Fruit fly (Drosophila melanogaster): Measurements from ENCODE around the gene Ir85a.
A peak's percentile ranks its signal among the peaks of the same experiment; 100 is the strongest.

Gene Ir85a

dm6 chr3R:8823761-8824499 lies 29.4 kb downstream of the Ir85a start, which contains the start of the genes IscU and CG8379 (continued):
- no peak for TF ChIP-seq Vsx1 (GFP tag; optimal IDR thresholded peaks at IDR 0.05)
- no peak for TF ChIP-seq mam (GFP tag; optimal IDR thresholded peaks at IDR 0.05)
- TF ChIP-seq CG1529 (GFP tag; optimal IDR thresholded peaks at IDR 0.05), result no peak
- TF ChIP-seq scrt (GFP tag; optimal IDR thresholded peaks at IDR 0.05), result no peak
- TF ChIP-seq ham (GFP tag; IDR thresholded peaks at IDR 0.05), result no peak
- no peak for TF ChIP-seq lmd (GFP tag; IDR thresholded peaks at IDR 0.05)
- no peak for TF ChIP-seq nau (GFP tag; optimal IDR thresholded peaks at IDR 0.05)
- TF ChIP-seq tll (GFP tag; optimal IDR thresholded peaks at IDR 0.05), result no peak
- TF ChIP-seq CG10209 (GFP tag; optimal IDR thresholded peaks at IDR 0.05), result no peak
- TF ChIP-seq CG4617 (GFP tag; optimal IDR thresholded peaks at IDR 0.05; ENCODE audit: borderline replicate concordance), result peak; percentile 62
- TF ChIP-seq CG9727 (GFP tag; optimal IDR thresholded peaks at IDR 0.05), result no peak
- TF ChIP-seq CG1647 (GFP tag; optimal IDR thresholded peaks at IDR 0.05), result no peak
- TF ChIP-seq Trl (optimal IDR thresholded peaks at IDR 0.05), result no peak
- TF ChIP-seq Trl (GFP tag; optimal IDR thresholded peaks at IDR 0.05), result no peak
- no peak for TF ChIP-seq CG10654 (GFP tag; optimal IDR thresholded peaks at IDR 0.05)
- no peak for TF ChIP-seq tio (GFP tag; optimal IDR thresholded peaks at IDR 0.05)
- no peak for TF ChIP-seq Blimp-1 (GFP tag; optimal IDR thresholded peaks at IDR 0.05)
- no peak for TF ChIP-seq lab (GFP tag; optimal IDR thresholded peaks at IDR 0.05)
- TF ChIP-seq Sry-δ (GFP tag; optimal IDR thresholded peaks at IDR 0.05), result no peak
- no peak for TF ChIP-seq CG18011 (GFP tag; optimal IDR thresholded peaks at IDR 0.05)
- peak; percentile 70 for TF ChIP-seq Sin3A (optimal IDR thresholded peaks at IDR 0.05)
- TF ChIP-seq vnd (GFP tag; IDR thresholded peaks at IDR 0.05; ENCODE audit: partially characterized antibody), result no peak
- no peak for TF ChIP-seq CG10959 (GFP tag; IDR thresholded peaks at IDR 0.05)
- TF ChIP-seq Fer3 (tag; optimal IDR thresholded peaks at IDR 0.05), result no peak
- no peak for TF ChIP-seq CG15011 (GFP tag; optimal IDR thresholded peaks at IDR 0.05)
- TF ChIP-seq inv (GFP tag; IDR thresholded peaks at IDR 0.05; ENCODE audit: partially characterized antibody), result peak; percentile 54
- TF ChIP-seq CkIIα-i1 (GFP tag; IDR thresholded peaks at IDR 0.05), result no peak
- TF ChIP-seq CG5953 (GFP tag; IDR thresholded peaks at IDR 0.05), result no peak
- no peak for TF ChIP-seq her (GFP tag; optimal IDR thresholded peaks at IDR 0.05)
- no peak for TF ChIP-seq luna (GFP tag; optimal IDR thresholded peaks at IDR 0.05)
- TF ChIP-seq Ssrp (tag; optimal IDR thresholded peaks at IDR 0.05), result no peak
- no peak for TF ChIP-seq tgo (GFP tag; IDR thresholded peaks at IDR 0.05)
- TF ChIP-seq CG18262 (tag; optimal IDR thresholded peaks at IDR 0.05), result no peak
- no peak for TF ChIP-seq CrebB (tag; optimal IDR thresholded peaks at IDR 0.05)
- peak; percentile 46 for TF ChIP-seq Med (GFP tag)
- TF ChIP-seq Dek (tag; optimal IDR thresholded peaks at IDR 0.05), result no peak
- no peak for TF ChIP-seq CG2199 (GFP tag; IDR thresholded peaks at IDR 0.05)
- TF ChIP-seq Ptx1 (GFP tag; IDR thresholded peaks at IDR 0.05), result no peak
- no peak for TF ChIP-seq slou (GFP tag; optimal IDR thresholded peaks at IDR 0.05)
- no peak for TF ChIP-seq cad (GFP tag; optimal IDR thresholded peaks at IDR 0.05)
- no peak for TF ChIP-seq seq (GFP tag; IDR thresholded peaks at IDR 0.05)
- no peak for TF ChIP-seq gt (GFP tag; IDR thresholded peaks at IDR 0.05)
- no peak for TF ChIP-seq CG13296 (GFP tag; optimal IDR thresholded peaks at IDR 0.05)
- TF ChIP-seq Nf-YA (GFP tag; IDR thresholded peaks at IDR 0.05), result no peak
- TF ChIP-seq gcm (GFP tag; optimal IDR thresholded peaks at IDR 0.05), result no peak
- TF ChIP-seq corto (GFP tag; optimal IDR thresholded peaks at IDR 0.05), result peak; percentile 8
- TF ChIP-seq ken (GFP tag; IDR thresholded peaks at IDR 0.05), result no peak
- peak; percentile 12 for TF ChIP-seq CG6254 (GFP tag; optimal IDR thresholded peaks at IDR 0.05)
- peak; percentile 89 for TF ChIP-seq CG9797 (GFP tag; optimal IDR thresholded peaks at IDR 0.05)
- no peak for TF ChIP-seq tin (GFP tag; optimal IDR thresholded peaks at IDR 0.05)
- no peak for TF ChIP-seq CG8944 (GFP tag; optimal IDR thresholded peaks at IDR 0.05)

All from whole organism, embryonic.